Worm (Caenorhabditis elegans) whole organism, L3 larva: Measurements from ENCODE around the gene ZK669.5.

ENCODE experiments used
- R02D3.7 ChIP-seq: fragments of 150-350 bp; optimal IDR thresholded peaks from 2 replicates; lab custom pipeline; 2014; ENCODE audit warnings: missing biosample characterization, missing genetic modification characterization
- ceh-16 ChIP-seq: sonication (generic microtip); optimal IDR thresholded peaks from 2 replicates; lab custom pipeline; 2017; ENCODE audit warnings: missing biosample characterization, missing genetic modification characterization
- ceh-28 ChIP-seq: fragments of 150-350 bp; optimal IDR thresholded peaks from 2 replicates; lab custom pipeline; 2014; ENCODE audit warnings: missing biosample characterization, missing genetic modification reagents, missing genetic modification characterization
- ceh-82 ChIP-seq: fragments of 150-350 bp; optimal IDR thresholded peaks from 2 replicates; lab custom pipeline; 2014; ENCODE audit warnings: missing biosample characterization, missing genetic modification characterization
- ceh-9 ChIP-seq: sonication (generic microtip); optimal IDR thresholded peaks from 2 replicates; lab custom pipeline; 2018; ENCODE audit warnings: missing biosample characterization, missing genetic modification characterization
- daf-12 ChIP-seq: fragments of 150-350 bp; optimal IDR thresholded peaks from 2 replicates; lab custom pipeline; 2014; ENCODE audit warnings: missing biosample characterization, missing genetic modification reagents, missing genetic modification characterization
- egl-27 ChIP-seq: sonication (generic microtip); optimal IDR thresholded peaks from 4 replicates; lab custom pipeline; 2017; ENCODE audit warnings: missing biosample characterization, missing genetic modification reagents, missing genetic modification characterization
- egl-5 ChIP-seq: fragments of 150-350 bp; optimal IDR thresholded peaks from 2 replicates; lab custom pipeline; 2017; ENCODE audit warnings: missing biosample characterization, missing genetic modification reagents, missing genetic modification characterization, inconsistent platforms
- elt-1 ChIP-seq: fragments of 150-350 bp; optimal IDR thresholded peaks from 2 replicates; lab custom pipeline; 2014; ENCODE audit warnings: missing biosample characterization, missing genetic modification characterization
- elt-2 ChIP-seq: sonication (generic microtip); optimal IDR thresholded peaks from 2 replicates; lab custom pipeline; 2016; ENCODE audit warnings: missing genetic modification reagents, mild to moderate bottlenecking, missing genetic modification characterization, missing compliant biosample characterization
- elt-3 ChIP-seq, 3 experiments: fragments of 150-350 bp in 1 of 3; sonication (generic microtip) in 2 of 3; optimal IDR thresholded peaks; 2 replicates in 2 of 3; 4 replicates in 1 of 3; lab custom pipeline; 2014 to 2017; ENCODE audit warnings: missing biosample characterization in 3 of 3, missing genetic modification characterization in 3 of 3
- eor-1 ChIP-seq, 2 experiments: fragments of 150-350 bp; optimal IDR thresholded peaks; 2 replicates each; lab custom pipeline; 2014 to 2018; ENCODE audit warnings: missing biosample characterization in 2 of 2, missing genetic modification characterization in 2 of 2
- fkh-10 ChIP-seq: sonication (generic microtip); optimal IDR thresholded peaks from 2 replicates; lab custom pipeline; 2017; ENCODE audit warnings: missing biosample characterization, missing genetic modification reagents, missing genetic modification characterization
- fos-1 ChIP-seq: fragments of 150-350 bp; optimal IDR thresholded peaks from 2 replicates; lab custom pipeline; 2014; ENCODE audit warnings: missing biosample characterization, missing genetic modification characterization
- jun-1 ChIP-seq: fragments of 150-350 bp; optimal IDR thresholded peaks from 2 replicates; lab custom pipeline; 2014; ENCODE audit warnings: missing biosample characterization, missing genetic modification reagents, missing genetic modification characterization
- lin-15B ChIP-seq: fragments of 150-350 bp; optimal IDR thresholded peaks from 2 replicates; lab custom pipeline; 2014; ENCODE audit warnings: missing biosample characterization, missing genetic modification characterization
- lin-39 ChIP-seq: fragments of 150-350 bp; optimal IDR thresholded peaks from 2 replicates; lab custom pipeline; 2018; ENCODE audit warnings: missing biosample characterization, missing genetic modification reagents, missing genetic modification characterization
- lsy-12 ChIP-seq: sonication (generic microtip); optimal IDR thresholded peaks from 2 replicates; lab custom pipeline; 2016; ENCODE audit warnings: mild to moderate bottlenecking, missing genetic modification characterization, missing compliant biosample characterization
- mdl-1 ChIP-seq: fragments of 150-350 bp; optimal IDR thresholded peaks from 2 replicates; lab custom pipeline; 2014; ENCODE audit warnings: missing biosample characterization, missing genetic modification characterization
- mml-1 ChIP-seq: fragments of 150-350 bp; sonication (generic microtip); optimal IDR thresholded peaks from 3 replicates; lab custom pipeline; 2014; ENCODE audit warnings: missing biosample characterization, missing genetic modification characterization
- nfya-1 ChIP-seq: sonication (generic microtip); optimal IDR thresholded peaks from 2 replicates; lab custom pipeline; 2017; ENCODE audit warnings: missing genetic modification characterization, mild to moderate bottlenecking, missing compliant biosample characterization, antibody characterized with exemption, moderate library complexity; ENCODE audit not compliant: insufficient read depth
- nhr-11 ChIP-seq: fragments of 150-350 bp; optimal IDR thresholded peaks from 2 replicates; lab custom pipeline; 2014; ENCODE audit warnings: missing biosample characterization, missing genetic modification characterization
- nhr-12 ChIP-seq: fragments of 150-350 bp; optimal IDR thresholded peaks from 2 replicates; lab custom pipeline; 2014; ENCODE audit warnings: missing biosample characterization, missing genetic modification characterization
- nhr-23 ChIP-seq: fragments of 150-350 bp; optimal IDR thresholded peaks from 2 replicates; lab custom pipeline; 2014; ENCODE audit warnings: missing biosample characterization, missing genetic modification reagents, missing genetic modification characterization
- nhr-237 ChIP-seq: fragments of 150-350 bp; optimal IDR thresholded peaks from 2 replicates; lab custom pipeline; 2014; ENCODE audit warnings: missing biosample characterization, missing genetic modification characterization
- nhr-25 ChIP-seq: sonication (generic microtip); optimal IDR thresholded peaks from 2 replicates; lab custom pipeline; 2017; ENCODE audit warnings: missing biosample characterization, missing genetic modification characterization
- nhr-43 ChIP-seq: sonication (generic microtip); optimal IDR thresholded peaks from 2 replicates; lab custom pipeline; 2016; ENCODE audit warnings: mild to moderate bottlenecking, missing genetic modification characterization, missing compliant biosample characterization; ENCODE audit not compliant: poor library complexity, severe bottlenecking
- nhr-67 ChIP-seq: fragments of 150-350 bp; optimal IDR thresholded peaks from 2 replicates; lab custom pipeline; 2014; ENCODE audit warnings: missing biosample characterization, missing genetic modification characterization
- nhr-76 ChIP-seq: fragments of 150-350 bp; sonication (generic microtip); optimal IDR thresholded peaks from 5 replicates; lab custom pipeline; 2014; ENCODE audit warnings: missing biosample characterization, missing genetic modification characterization
- pqm-1 ChIP-seq: fragments of 150-350 bp; optimal IDR thresholded peaks from 2 replicates; lab custom pipeline; 2017; ENCODE audit warnings: missing biosample characterization, missing genetic modification characterization, inconsistent platforms
- sea-2 ChIP-seq: fragments of 150-350 bp; sonication (generic microtip); optimal IDR thresholded peaks from 4 replicates; lab custom pipeline; 2014; ENCODE audit warnings: missing biosample characterization, missing genetic modification reagents, missing genetic modification characterization
- skn-1 ChIP-seq: fragments of 150-350 bp; optimal IDR thresholded peaks from 2 replicates; lab custom pipeline; 2014; ENCODE audit warnings: missing biosample characterization, missing genetic modification characterization
- tbx-2 ChIP-seq: sonication (generic microtip); optimal IDR thresholded peaks from 2 replicates; lab custom pipeline; 2016; ENCODE audit warnings: mild to moderate bottlenecking, missing genetic modification characterization, missing compliant biosample characterization
- unc-62 ChIP-seq: fragments of 150-350 bp; sonication (generic microtip); optimal IDR thresholded peaks from 4 replicates; lab custom pipeline; 2014; ENCODE audit warnings: missing biosample characterization, missing genetic modification reagents, missing genetic modification characterization
- zag-1 ChIP-seq: fragments of 150-350 bp; optimal IDR thresholded peaks from 2 replicates; lab custom pipeline; 2014; ENCODE audit warnings: missing biosample characterization, missing genetic modification characterization
- ztf-11 ChIP-seq: fragments of 150-350 bp; optimal IDR thresholded peaks from 2 replicates; lab custom pipeline; 2014; ENCODE audit warnings: missing biosample characterization, missing genetic modification characterization
- ztf-4 ChIP-seq: fragments of 150-350 bp; optimal IDR thresholded peaks from 2 replicates; lab custom pipeline; 2014; ENCODE audit warnings: missing biosample characterization, missing genetic modification characterization

Gene ZK669.5

DNA sequence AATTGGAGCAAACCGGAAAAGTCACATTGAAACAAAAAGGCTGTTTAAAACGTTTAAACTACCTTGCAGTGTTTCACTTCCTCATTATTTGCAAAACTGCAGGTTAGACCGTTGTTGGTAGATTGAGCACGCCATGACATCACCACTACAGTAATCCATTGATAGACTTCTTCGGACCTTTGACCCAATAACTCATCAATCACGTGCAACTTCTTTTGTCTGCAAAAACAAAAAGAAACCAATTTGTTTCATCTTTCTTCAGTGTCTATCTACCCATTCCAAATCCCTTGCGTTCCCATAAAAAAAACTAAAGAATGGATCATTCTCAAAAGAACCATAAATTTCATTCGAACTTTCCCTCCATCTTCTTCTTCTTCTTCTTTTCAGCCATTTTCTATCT lies 34.4 kb upstream of the ZK669.5 start:
- no peak for TF ChIP-seq nhr-237 (tag; lab: Kevin White, UChicago)
- no peak for TF ChIP-seq skn-1 (tag; lab: Kevin White, UChicago)
- TF ChIP-seq eor-1 (tag; optimal IDR thresholded peaks at IDR 0.05; lab: Kevin White, UChicago), result no peak
- TF ChIP-seq egl-27 (tag; lab: Kevin White, UChicago), result no peak
- no peak for TF ChIP-seq pqm-1
- peak; percentile 3 for TF ChIP-seq lin-39
- TF ChIP-seq sea-2, result no peak
- no peak for TF ChIP-seq unc-62
- peak; percentile 51 for TF ChIP-seq egl-5 (tag; lab: Kevin White, UChicago)
- TF ChIP-seq tbx-2 (tag; lab: Kevin White, UChicago), result no peak
- no peak for TF ChIP-seq ceh-16 (tag; lab: Kevin White, UChicago)
- TF ChIP-seq elt-1 (tag; lab: Kevin White, UChicago), result no peak
- no peak for TF ChIP-seq nfya-1 (tag; lab: Kevin White, UChicago)
- TF ChIP-seq ceh-28, result no peak
- no peak for TF ChIP-seq lsy-12
- TF ChIP-seq, all 47 proteins: peak for 2

DNA sequence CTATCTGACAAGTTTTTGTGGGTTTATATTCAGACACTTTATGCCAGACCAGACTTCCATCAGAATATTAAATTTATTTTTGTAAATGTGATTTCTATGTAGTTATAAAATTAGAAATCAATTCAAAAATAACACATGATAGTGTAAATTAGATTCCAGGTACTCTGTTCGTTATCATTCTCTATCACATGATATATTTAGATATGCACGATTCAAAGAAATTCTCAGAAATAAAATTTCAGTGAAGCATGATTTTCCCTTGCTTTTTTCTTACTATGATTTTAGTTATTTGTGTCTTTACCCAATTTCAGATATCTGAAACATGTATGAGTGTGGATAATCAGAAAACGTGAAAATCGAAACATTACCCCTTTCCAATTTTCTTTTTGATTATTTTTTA lies 30.8 kb upstream of the ZK669.5 start:
- TF ChIP-seq zag-1 (no peak), elt-2 (tag; lab: Kevin White, UChicago) (no peak), ceh-16 (tag; lab: Kevin White, UChicago) (no peak), R02D3.7 (tag; lab: Kevin White, UChicago) (no peak), fos-1 (tag; lab: Kevin White, UChicago) (no peak)
- TF ChIP-seq, all 47 proteins: peak for 0

DNA sequence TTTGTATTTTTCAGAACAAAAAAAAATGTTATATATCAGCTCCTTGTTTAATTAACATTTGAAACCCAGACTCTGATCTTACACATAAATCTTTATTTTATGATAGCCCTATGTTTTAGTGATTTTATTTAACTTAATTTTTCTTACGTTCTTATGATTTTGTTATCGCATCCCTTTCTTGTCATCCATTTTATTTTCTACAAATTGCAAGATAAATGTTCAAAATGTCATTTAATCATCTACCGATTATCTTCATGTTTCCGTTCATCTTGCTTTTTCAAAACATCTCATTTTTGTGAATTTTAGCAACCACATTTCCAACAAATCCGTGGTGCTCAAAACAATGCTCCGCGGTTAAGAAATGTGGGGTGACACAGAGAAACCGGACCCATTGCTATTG lies 29.6 kb upstream of the ZK669.5 start, which contains the start of gene DH11.5:
Gene DH11.5, plus strand, starts transcription at position 301 of the 400 bp plus-strand sequence.
- TF ChIP-seq ztf-4 (tag; lab: Kevin White, UChicago) (no peak), mml-1 (tag; lab: Kevin White, UChicago) (no peak), daf-12 (no peak), lsy-12 (no peak), nhr-12 (tag; lab: Kevin White, UChicago) (no peak), ceh-16 (tag; lab: Kevin White, UChicago) (no peak)

DNA sequence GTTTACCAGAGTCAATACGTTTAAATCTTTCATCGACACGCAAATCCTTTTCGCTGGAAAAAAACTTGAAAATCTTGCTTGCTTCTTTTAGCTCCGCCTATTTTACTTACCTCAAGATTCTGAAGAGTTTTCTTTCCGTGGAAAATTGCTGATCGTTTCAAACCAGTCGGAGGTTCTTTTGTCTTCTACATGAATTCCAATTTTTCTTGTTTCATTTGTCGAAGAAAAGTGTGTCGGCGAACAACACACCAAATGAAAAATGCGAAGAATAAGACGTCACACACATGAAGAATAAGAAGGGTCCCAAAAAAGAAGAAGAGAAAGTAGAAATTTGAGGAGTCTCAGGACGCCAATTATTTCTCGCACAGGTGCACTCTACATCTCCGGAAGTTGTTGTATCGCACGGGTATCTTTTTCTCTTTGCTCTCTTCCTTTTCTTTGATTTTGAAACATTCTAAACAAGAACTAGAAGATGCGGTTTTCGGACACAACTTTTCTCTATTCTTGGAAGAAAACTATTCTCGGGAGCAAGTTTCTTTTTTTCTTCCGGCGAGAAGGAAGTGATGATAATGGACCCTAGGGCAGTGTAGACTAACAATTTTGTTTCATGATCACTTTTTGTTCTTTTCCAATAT lies 27.6 kb upstream of the ZK669.5 start:
- peak; percentile 17 for TF ChIP-seq lin-39
- peak; percentile 6 for TF ChIP-seq tbx-2 (tag; lab: Kevin White, UChicago)
- no peak for TF ChIP-seq fos-1 (tag; lab: Kevin White, UChicago)
- TF ChIP-seq ztf-4 (tag; lab: Kevin White, UChicago), result no peak

DNA sequence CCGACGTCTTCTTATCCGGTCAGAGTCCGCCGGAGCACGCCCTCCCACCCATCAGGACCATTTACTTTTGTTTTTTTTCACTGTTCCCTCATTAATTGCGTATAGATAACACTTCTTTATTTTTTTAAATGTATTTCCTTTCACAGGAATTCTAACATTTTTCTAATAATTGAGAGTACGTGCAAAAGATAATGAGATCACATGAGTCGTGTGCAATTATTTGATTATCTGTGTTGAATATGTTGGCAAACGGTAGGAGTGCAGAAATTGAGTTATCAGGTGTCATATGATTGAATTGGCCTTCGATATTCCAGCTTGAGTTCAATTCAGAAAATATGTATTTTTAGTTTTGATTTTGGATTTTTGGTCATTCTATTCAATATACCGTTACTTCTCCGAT lies 21.7 kb upstream of the ZK669.5 start:
- TF ChIP-seq nhr-76 (no peak), sea-2 (no peak), ztf-11 (no peak), nhr-23 (tag; lab: Kevin White, UChicago) (no peak), fkh-10 (GFP tag; lab: Kevin White, UChicago) (no peak)

DNA sequence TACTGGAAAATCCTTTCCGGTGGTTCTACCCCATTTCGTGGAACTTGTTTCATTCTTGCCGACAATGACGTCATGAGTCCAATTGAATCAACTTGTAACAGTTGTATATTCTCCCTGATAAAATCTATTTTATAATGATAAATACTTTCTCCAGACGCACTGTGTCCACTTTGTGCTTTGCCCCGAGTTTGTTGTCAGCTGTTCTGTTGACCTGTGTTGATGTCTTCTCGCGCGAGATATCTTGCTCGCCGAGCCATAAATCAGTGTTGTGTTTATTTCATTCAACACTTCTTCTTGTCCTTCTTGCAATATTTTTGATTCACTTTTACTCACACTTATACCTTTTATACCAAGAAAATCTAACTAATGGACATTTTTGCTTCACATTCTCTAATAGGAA lies 15.5 kb upstream of the ZK669.5 start:
- no peak for TF ChIP-seq eor-1 (tag; optimal IDR thresholded peaks at IDR 0.05; lab: Kevin White, UChicago)
- TF ChIP-seq lin-39, result no peak
- no peak for TF ChIP-seq zag-1
- no peak for TF ChIP-seq lin-15B (tag; lab: Kevin White, UChicago)
- TF ChIP-seq unc-62, result no peak
- no peak for TF ChIP-seq egl-27 (tag; lab: Kevin White, UChicago)
- no peak for TF ChIP-seq ceh-9 (tag; lab: Kevin White, UChicago)
- TF ChIP-seq nhr-25 (tag; lab: Kevin White, UChicago), result no peak
- TF ChIP-seq nhr-67 (tag; lab: Kevin White, UChicago), result no peak
- no peak for TF ChIP-seq jun-1 (tag; lab: Kevin White, UChicago)
- no peak for TF ChIP-seq nhr-11 (tag; lab: Kevin White, UChicago)
- TF ChIP-seq nhr-76, result no peak
- no peak for TF ChIP-seq nhr-43 (tag; lab: Kevin White, UChicago)
- no peak for TF ChIP-seq elt-3 (tag; optimal IDR thresholded peaks at IDR 0.05; lab: Kevin White, UChicago)
- TF ChIP-seq mdl-1, result no peak
- TF ChIP-seq elt-2 (tag; lab: Kevin White, UChicago), result no peak
- no peak for TF ChIP-seq ceh-82 (tag; lab: Kevin White, UChicago)
- TF ChIP-seq ztf-4 (tag; lab: Kevin White, UChicago), result no peak
